Worm (Caenorhabditis elegans) whole organism, late embryonic: ENCODE measurements around the gene srz-18.

Experiments
- K02D7.2 ChIP-seq: sonication (generic microtip); optimal IDR thresholded peaks from 2 replicates; lab custom pipeline; 2017; ENCODE audit warnings: mild to moderate bottlenecking, missing genetic modification characterization, missing compliant biosample characterization
- T23F11.4 ChIP-seq: fragments of 200-800 bp; sonication (Bioruptor generic); optimal IDR thresholded peaks from 2 replicates; lab custom pipeline; 2018; ENCODE audit warnings: mild to moderate bottlenecking, missing genetic modification characterization, missing compliant biosample characterization
- ceh-14 ChIP-seq: sonication (generic microtip); optimal IDR thresholded peaks from 2 replicates; lab custom pipeline; 2016; ENCODE audit warnings: missing genotype, missing genetic modification characterization, missing compliant biosample characterization
- ceh-31 ChIP-seq: sonication (generic microtip); optimal IDR thresholded peaks from 2 replicates; lab custom pipeline; 2016; ENCODE audit warnings: missing genetic modification characterization, missing compliant biosample characterization
- ceh-34 ChIP-seq: sonication (generic microtip); optimal IDR thresholded peaks from 2 replicates; lab custom pipeline; 2016; ENCODE audit warnings: mild to moderate bottlenecking, missing genetic modification characterization, missing compliant biosample characterization
- ceh-48 ChIP-seq: sonication (generic microtip); optimal IDR thresholded peaks from 2 replicates; lab custom pipeline; 2016; ENCODE audit warnings: missing genetic modification characterization, inconsistent platforms, missing compliant biosample characterization
- che-1 ChIP-seq: sonication (generic microtip); optimal IDR thresholded peaks from 2 replicates; lab custom pipeline; 2016; ENCODE audit warnings: mild to moderate bottlenecking, missing genetic modification characterization, missing compliant biosample characterization
- dmd-4 ChIP-seq: sonication (generic microtip); optimal IDR thresholded peaks from 2 replicates; lab custom pipeline; 2016; ENCODE audit warnings: borderline replicate concordance, missing genetic modification characterization, missing compliant biosample characterization
- elt-2 ChIP-seq: sonication (generic microtip); optimal IDR thresholded peaks from 2 replicates; lab custom pipeline; 2016; ENCODE audit warnings: missing genetic modification reagents, missing genetic modification characterization, missing compliant biosample characterization
- ets-4 ChIP-seq: sonication (generic microtip); optimal IDR thresholded peaks from 2 replicates; lab custom pipeline; 2016; ENCODE audit warnings: missing genetic modification characterization, missing compliant biosample characterization
- eyg-1 ChIP-seq: sonication (generic microtip); optimal IDR thresholded peaks from 2 replicates; lab custom pipeline; 2016; ENCODE audit warnings: missing genotype, missing genetic modification characterization, missing compliant biosample characterization
- fax-1 ChIP-seq: sonication (generic microtip); optimal IDR thresholded peaks from 2 replicates; lab custom pipeline; 2016; ENCODE audit warnings: missing genotype, missing genetic modification characterization, missing compliant biosample characterization
- fkh-6 ChIP-seq: sonication (generic microtip); optimal IDR thresholded peaks from 2 replicates; lab custom pipeline; 2016; ENCODE audit warnings: missing genetic modification characterization, missing compliant biosample characterization
- hlh-15 ChIP-seq: sonication (generic microtip); optimal IDR thresholded peaks from 2 replicates; lab custom pipeline; 2016; ENCODE audit warnings: missing genetic modification characterization, missing compliant biosample characterization
- hlh-30 ChIP-seq: sonication (generic microtip); optimal IDR thresholded peaks from 2 replicates; lab custom pipeline; 2017; ENCODE audit warnings: antibody characterized with exemption, missing genetic modification characterization, missing compliant biosample characterization; ENCODE audit not compliant: insufficient read depth
- lim-6 ChIP-seq: sonication (generic microtip); optimal IDR thresholded peaks from 2 replicates; lab custom pipeline; 2016; ENCODE audit warnings: missing genetic modification characterization, missing compliant biosample characterization
- mec-3 ChIP-seq: sonication (generic microtip); optimal IDR thresholded peaks from 2 replicates; lab custom pipeline; 2016; ENCODE audit warnings: borderline replicate concordance, missing genetic modification characterization, missing compliant biosample characterization
- npax-4 ChIP-seq: sonication (generic microtip); optimal IDR thresholded peaks from 2 replicates; lab custom pipeline; 2016; ENCODE audit warnings: missing genetic modification characterization, missing compliant biosample characterization
- odd-2 ChIP-seq: sonication (generic microtip); optimal IDR thresholded peaks from 2 replicates; lab custom pipeline; 2017; ENCODE audit warnings: antibody characterized with exemption, mild to moderate bottlenecking, missing genetic modification characterization, missing compliant biosample characterization
- pha-2 ChIP-seq: sonication (generic microtip); optimal IDR thresholded peaks from 2 replicates; lab custom pipeline; 2017; ENCODE audit warnings: mild to moderate bottlenecking, missing genetic modification characterization, missing compliant biosample characterization
- rnt-1 ChIP-seq: sonication (generic microtip); optimal IDR thresholded peaks from 2 replicates; lab custom pipeline; 2016; ENCODE audit warnings: missing genetic modification characterization, missing compliant biosample characterization
- tbx-7 ChIP-seq: sonication (generic microtip); optimal IDR thresholded peaks from 2 replicates; lab custom pipeline; 2016; ENCODE audit warnings: missing genotype, missing genetic modification characterization, missing compliant biosample characterization
- unc-3 ChIP-seq, 2 experiments: fragments of 200-800 bp in 1 of 2; sonication (Bioruptor generic) in 1 of 2; sonication (generic microtip) in 1 of 2; conservative IDR thresholded peaks in 1 of 2; optimal IDR thresholded peaks in 1 of 2; 2 replicates each; pipeline versions ENCODE4 v1.3.6 to Lab custom; 2016 to 2022; ENCODE audit warnings: missing compliant biosample characterization in 2 of 2, missing genetic modification characterization in 2 of 2, missing genetic modification reagents in 1 of 2
- unc-86 ChIP-seq: sonication (generic microtip); optimal IDR thresholded peaks from 2 replicates; lab custom pipeline; 2016; ENCODE audit warnings: missing genetic modification characterization, missing compliant biosample characterization
- zip-5 ChIP-seq: sonication (generic microtip); optimal IDR thresholded peaks from 2 replicates; lab custom pipeline; 2016; ENCODE audit warnings: missing genetic modification characterization, missing compliant biosample characterization
- ztf-16 ChIP-seq: sonication (generic microtip); optimal IDR thresholded peaks from 2 replicates; lab custom pipeline; 2017; ENCODE audit warnings: missing genetic modification characterization, missing compliant biosample characterization

The srz-18 gene

ce11 chrV:20666905-20667304 is 40.4 kb downstream of the srz-18 start, which contains the start of gene mlt-11:
Gene mlt-11 (plus strand): TSS chrV:20667205.
- no peak for TF ChIP-seq pha-2 (tag; lab: Kevin White, UChicago)
- TF ChIP-seq dmd-4 (tag; lab: Kevin White, UChicago), result no peak
- no peak for TF ChIP-seq tbx-7
- TF ChIP-seq zip-5 (tag; lab: Kevin White, UChicago), result no peak
- no peak for TF ChIP-seq ztf-16 (tag; lab: Kevin White, UChicago)
- TF ChIP-seq hlh-15 (tag; lab: Kevin White, UChicago), result no peak
- no peak for TF ChIP-seq fax-1
- TF ChIP-seq odd-2 (tag; lab: Kevin White, UChicago), result no peak
- TF ChIP-seq K02D7.2 (tag; lab: Kevin White, UChicago), result no peak
- no peak for TF ChIP-seq ceh-31 (tag; lab: Kevin White, UChicago)
- no peak for TF ChIP-seq T23F11.4 (GFP tag; lab: Kevin White, UChicago)
- TF ChIP-seq elt-2, result no peak
- TF ChIP-seq lim-6 (tag; lab: Kevin White, UChicago), result no peak
- TF ChIP-seq ets-4, result no peak
- no peak for TF ChIP-seq unc-86 (tag; lab: Kevin White, UChicago)
- no peak for TF ChIP-seq che-1 (tag; lab: Kevin White, UChicago)
- no peak for TF ChIP-seq ceh-48 (tag; lab: Kevin White, UChicago)
- TF ChIP-seq fkh-6, result no peak
- no peak for TF ChIP-seq ceh-14 (tag; lab: Kevin White, UChicago)
- TF ChIP-seq, all 69 proteins: peak for 0

ce11 chrV:20670625-20671024 is 44.1 kb downstream of the srz-18 start:
- TF ChIP-seq mec-3 (tag; lab: Kevin White, UChicago), result no peak
- no peak for TF ChIP-seq ceh-48 (tag; lab: Kevin White, UChicago)
- no peak for TF ChIP-seq che-1 (tag; lab: Kevin White, UChicago)
- TF ChIP-seq ceh-31 (tag; lab: Kevin White, UChicago), result no peak
- no peak for TF ChIP-seq eyg-1 (tag; lab: Kevin White, UChicago)
- TF ChIP-seq fkh-6, result no peak
- no peak for TF ChIP-seq rnt-1 (tag; lab: Kevin White, UChicago)
- no peak for TF ChIP-seq unc-86 (tag; lab: Kevin White, UChicago)
- TF ChIP-seq elt-2, result no peak
- TF ChIP-seq ztf-16 (tag; lab: Kevin White, UChicago), result no peak
- no peak for TF ChIP-seq unc-3 (GFP tag; conservative IDR thresholded peaks at IDR 0.05; lab: Robert Waterston, UW)
- TF ChIP-seq unc-3 (tag; optimal IDR thresholded peaks at IDR 0.05; lab: Kevin White, UChicago), result no peak
- TF ChIP-seq zip-5 (tag; lab: Kevin White, UChicago), result no peak
- no peak for TF ChIP-seq tbx-7
- no peak for TF ChIP-seq npax-4 (tag; lab: Kevin White, UChicago)
- TF ChIP-seq ceh-34 (tag; lab: Kevin White, UChicago), result no peak
- TF ChIP-seq hlh-30, result no peak
